Worm (Caenorhabditis elegans): ENCODE results near the gene C17B7.4.
"Not testable (repeated sequence)": the region's sequence is repeated elsewhere in the genome, so short reads cannot be mapped to it uniquely, and the experiment has no call there.

C17B7.4 gene

DNA sequence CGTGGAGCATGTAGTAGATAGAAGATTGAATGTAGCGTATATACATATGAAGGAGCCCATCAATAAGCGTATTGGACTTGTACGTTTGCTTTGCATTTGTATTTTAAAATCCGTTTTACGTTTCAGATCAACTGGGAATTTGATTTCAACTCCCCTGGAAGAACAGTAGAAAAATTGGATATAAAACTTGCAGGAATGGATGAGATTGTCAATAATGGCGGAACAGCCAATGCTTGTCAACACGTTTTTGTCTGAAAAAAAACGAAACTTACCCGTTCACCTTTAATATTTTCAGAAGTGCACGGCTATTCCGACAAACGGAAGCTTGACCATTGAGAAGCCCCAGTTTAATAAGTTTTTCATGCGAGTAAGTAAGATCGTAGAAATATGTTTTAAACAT lies 28.7 kb downstream of the C17B7.4 start, which contains the start of gene C04E12.2:
TSS of gene C04E12.2 (plus strand) at position 301 of the 400 bp plus-strand sequence.
- TF ChIP-seq hmg-20 (GFP tag; IDR thresholded peaks at IDR 0.05); nfya-1 (tag; optimal IDR thresholded peaks at IDR 0.05; ENCODE audit: borderline replicate concordance, insufficient read depth); F37B4.10 (GFP tag; IDR thresholded peaks at IDR 0.05): not testable (repeated sequence)

ce11 chrV:3372673-3373072 lies 33.6 kb downstream of the C17B7.4 start, which contains the start of gene srx-121:
Gene srx-121 (minus strand): TSS chrV:3372773.
- TF ChIP-seq sdz-38 (tag; optimal IDR thresholded peaks at IDR 0.05) (no peak), snpc-1.3 (tag; optimal IDR thresholded peaks at IDR 0.05; ENCODE audit: insufficient read depth) (no peak), let-607 (tag; optimal IDR thresholded peaks at IDR 0.05) (no peak), nhr-27 (tag; optimal IDR thresholded peaks at IDR 0.05) (no peak), dpff-1 (tag; optimal IDR thresholded peaks at IDR 0.05) (no peak), hrde-1 (tag; optimal IDR thresholded peaks at IDR 0.05; ENCODE audit: borderline replicate concordance) (no peak), Y53G8AR.9 (GFP tag; conservative IDR thresholded peaks at IDR 0.05) (no peak), repo-1 (tag; optimal IDR thresholded peaks at IDR 0.05) (no peak)

DNA sequence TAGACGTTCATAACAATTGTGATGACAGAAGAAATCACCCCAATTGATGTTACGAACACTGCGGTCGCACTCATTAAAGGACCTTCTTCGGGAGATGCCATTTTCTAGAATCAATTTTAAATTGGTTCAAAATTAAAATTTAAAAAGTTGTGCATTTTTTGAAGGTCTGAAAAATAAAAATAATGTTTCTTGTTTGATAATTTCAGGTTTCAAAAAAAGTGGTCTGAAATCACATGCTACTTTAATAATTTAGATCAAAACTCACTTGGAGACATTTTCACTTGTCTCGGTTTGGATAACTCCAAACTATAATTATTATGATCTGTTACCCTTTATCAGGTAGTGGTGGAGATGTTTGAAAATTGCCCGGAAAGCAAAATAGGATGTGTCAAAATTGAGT lies 37.9 kb downstream of the C17B7.4 start, which contains the start of gene srbc-2:
TSS of gene srbc-2 (minus strand) at position 101 of the 400 bp plus-strand sequence.
- TF ChIP-seq snpc-3.4 (tag; optimal IDR thresholded peaks at IDR 0.05) (no peak), let-526 (GFP tag; IDR thresholded peaks at IDR 0.05) (no peak), F23B12.7 (tag; optimal IDR thresholded peaks at IDR 0.05; ENCODE audit: insufficient read depth) (no peak), madf-8 (GFP tag; conservative IDR thresholded peaks at IDR 0.05) (no peak), F49E8.2 (tag; optimal IDR thresholded peaks at IDR 0.05; ENCODE audit: insufficient read depth) (no peak), mcd-1 (GFP tag; IDR thresholded peaks at IDR 0.05) (no peak), dpff-1 (tag; optimal IDR thresholded peaks at IDR 0.05) (no peak), T26A5.8 (tag; optimal IDR thresholded peaks at IDR 0.05) (no peak), ztf-25 (GFP tag; IDR thresholded peaks at IDR 0.05) (no peak)

DNA sequence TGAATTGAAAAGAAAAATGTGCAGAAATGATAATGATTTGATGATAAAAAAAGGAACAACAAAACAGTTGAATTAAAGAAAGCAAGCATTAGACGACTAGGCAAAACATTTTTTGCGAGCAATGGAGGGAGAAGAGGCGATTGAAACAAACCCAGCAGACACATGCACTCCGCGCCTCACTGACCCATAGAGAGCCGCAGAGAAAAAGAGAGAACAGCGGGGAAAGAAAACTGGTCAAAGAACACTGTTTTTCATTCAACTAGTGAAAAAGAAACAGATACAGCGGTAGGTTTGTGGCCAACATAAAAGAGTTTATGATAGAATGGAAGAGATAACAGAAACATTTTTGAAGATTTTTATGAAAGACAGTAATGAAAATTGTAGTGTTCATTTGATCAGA lies 49.2 kb downstream of the C17B7.4 start:
- TF ChIP-seq dpff-1 (tag; optimal IDR thresholded peaks at IDR 0.05): no peak
- TF ChIP-seq akir-1 (GFP tag; optimal IDR thresholded peaks at IDR 0.05): no peak
- no peak for TF ChIP-seq F57A8.1 (GFP tag; optimal IDR thresholded peaks at IDR 0.05)
- no peak for TF ChIP-seq rec-8 (tag; optimal IDR thresholded peaks at IDR 0.05)
- TF ChIP-seq F55B11.4 (tag; optimal IDR thresholded peaks at IDR 0.05; ENCODE audit: borderline replicate concordance, insufficient read depth): no peak
- TF ChIP-seq ceh-91 (GFP tag; IDR thresholded peaks at IDR 0.05): no peak
- TF ChIP-seq zim-3 (tag; optimal IDR thresholded peaks at IDR 0.05): no peak
- no peak for TF ChIP-seq mxl-1 (tag; optimal IDR thresholded peaks at IDR 0.05)
- TF ChIP-seq pha-4 (tag; optimal IDR thresholded peaks at IDR 0.05): no peak
- TF ChIP-seq T26A5.8 (tag; optimal IDR thresholded peaks at IDR 0.05): no peak
- no peak for TF ChIP-seq lsl-1 (GFP tag; optimal IDR thresholded peaks at IDR 0.05)
- no peak for TF ChIP-seq F33H1.4 (GFP tag; IDR thresholded peaks at IDR 0.05)
- no peak for TF ChIP-seq ets-4 (GFP tag; optimal IDR thresholded peaks at IDR 0.05)
- TF ChIP-seq gei-17 (GFP tag; optimal IDR thresholded peaks at IDR 0.05): no peak
- peak; percentile 60 for TF ChIP-seq hmg-1.2 (GFP tag; IDR thresholded peaks at IDR 0.05)
- no peak for TF ChIP-seq ztf-3 (GFP tag; optimal IDR thresholded peaks at IDR 0.05)
- peak; percentile 37 for TF ChIP-seq attf-5 (GFP tag; optimal IDR thresholded peaks at IDR 0.05)
- no peak for TF ChIP-seq snpc-4 (GFP tag; optimal IDR thresholded peaks at IDR 0.05)
- peak in 1 of 4 experiments; percentile 19 for TF ChIP-seq snpc-4 (tag; optimal IDR thresholded peaks at IDR 0.05)
- TF ChIP-seq hsf-1 (GFP tag; IDR thresholded peaks at IDR 0.05): no peak
- TF ChIP-seq aptf-2 (GFP tag; conservative IDR thresholded peaks at IDR 0.05): no peak
- TF ChIP-seq F23B12.7 (tag; optimal IDR thresholded peaks at IDR 0.05; ENCODE audit: insufficient read depth): no peak
- TF ChIP-seq bed-2 (GFP tag; IDR thresholded peaks at IDR 0.05): no peak
- no peak for TF ChIP-seq sdz-38 (tag; optimal IDR thresholded peaks at IDR 0.05)
- TF ChIP-seq xnd-1 (tag; optimal IDR thresholded peaks at IDR 0.05): no peak
- TF ChIP-seq Y56A3A.18 (GFP tag; IDR thresholded peaks at IDR 0.05): 0 out of 2 replicates have a peak, but pooled peaks have one; percentile 12
- TF ChIP-seq dox-1 (GFP tag; IDR thresholded peaks at IDR 0.05): peak; percentile 60

All from whole organism, young adult.